Worm (Caenorhabditis elegans) whole organism, early embryonic: ENCODE data around the gene ptp-2.

Experiments used
- F13C5.2 ChIP-seq: sonication (generic microtip); optimal IDR thresholded peaks from 2 replicates; lab custom pipeline; 2017; ENCODE audit warnings: mild to moderate bottlenecking, missing genetic modification characterization, inconsistent platforms, missing compliant biosample characterization
- ama-1 ChIP-seq: fragments of 150-350 bp; optimal IDR thresholded peaks from 2 replicates; lab custom pipeline; 2014
- flt-1 ChIP-seq: fragments of 200-800 bp; sonication (Bioruptor generic); IDR thresholded peaks from 2 replicates; pipeline ENCODE4 v1.3.6; 2022; ENCODE audit warnings: missing genetic modification characterization, missing compliant biosample characterization
- pes-1 ChIP-seq: fragments of 200-800 bp; sonication (Bioruptor generic); IDR thresholded peaks from 2 replicates; pipeline ENCODE4 v1.3.6; 2022; ENCODE audit warnings: missing genetic modification reagents, missing genetic modification characterization, missing compliant biosample characterization
- scrt-1 ChIP-seq: fragments of 200-800 bp; sonication (Bioruptor generic); IDR thresholded peaks from 2 replicates; pipeline ENCODE4 v1.3.6; 2022; ENCODE audit warnings: missing genetic modification characterization, missing compliant biosample characterization

ce11 chrII:5961317-5961716 is 42.9 kb downstream of the ptp-2 start, which contains the start of gene B0034.7:
- no peak for TF ChIP-seq F13C5.2 (tag; lab: Kevin White, UChicago)
- no peak for TF ChIP-seq pes-1 (GFP tag; lab: Robert Waterston, UW)
- TF ChIP-seq flt-1 (GFP tag; lab: Robert Waterston, UW): no peak
- TF ChIP-seq scrt-1 (GFP tag; lab: Robert Waterston, UW): no peak
- no peak for TF ChIP-seq ama-1 (lab: Kevin White, UChicago)
